Fruit fly (Drosophila melanogaster): ENCODE measurements around the gene CG13926.

Gene CG13926

DNA sequence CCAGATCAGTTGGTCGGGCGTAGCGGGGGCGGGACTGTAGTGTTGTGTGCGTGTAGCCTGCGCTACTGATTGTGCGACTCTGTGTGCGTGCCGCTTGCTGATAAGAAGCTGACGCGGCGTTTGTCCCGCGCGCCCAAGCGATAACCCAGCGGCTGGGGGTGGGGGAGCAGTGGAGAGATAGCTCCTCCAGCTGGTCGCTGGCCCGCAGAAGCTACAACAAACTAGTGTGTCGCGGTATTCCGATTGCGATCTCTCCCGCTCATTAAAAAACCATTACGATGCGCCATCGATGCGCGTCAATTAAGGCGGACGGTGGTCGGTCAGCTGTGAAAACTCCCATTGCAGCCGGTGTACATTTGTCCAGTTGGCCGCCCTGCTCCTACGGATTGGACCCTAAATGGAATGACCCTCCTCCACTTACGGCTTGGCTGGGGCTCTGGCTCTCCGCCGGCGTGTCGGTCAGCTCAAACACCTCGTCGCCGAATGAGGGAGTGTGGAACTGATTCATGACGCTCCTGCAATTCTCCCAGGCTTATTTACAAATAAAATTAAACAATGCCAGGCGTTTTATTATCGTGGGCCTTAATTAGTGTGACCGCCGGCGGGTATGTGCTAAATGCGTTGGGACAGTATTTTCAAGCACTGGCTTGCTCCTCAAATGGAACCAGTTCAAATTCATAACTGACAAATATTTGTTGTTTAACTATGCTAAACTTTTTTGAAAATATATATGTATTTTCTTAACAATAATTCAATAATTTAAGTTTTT is 15.7 kb downstream of the CG13926 start, which contains the start of gene CG12104 (continued):
- TF ChIP-seq CG14050 (GFP tag; IDR thresholded peaks at IDR 0.05) (no peak), sd (tag; optimal IDR thresholded peaks at IDR 0.05) (no peak), CG13775 (GFP tag; optimal IDR thresholded peaks at IDR 0.05) (peak; percentile 38), dati (GFP tag; IDR thresholded peaks at IDR 0.05) (no peak), HmgD (GFP tag; optimal IDR thresholded peaks at IDR 0.05) (no peak), sna (GFP tag; IDR thresholded peaks at IDR 0.05; ENCODE audit: partially characterized antibody) (peak; percentile 35; the same call in 1 of the 2 replicates), vfl (GFP tag; optimal IDR thresholded peaks at IDR 0.05) (no peak), CG3065 (GFP tag; optimal IDR thresholded peaks at IDR 0.05) (no peak), CG13624 (GFP tag; optimal IDR thresholded peaks at IDR 0.05) (no peak), pita (GFP tag; optimal IDR thresholded peaks at IDR 0.05) (no peak), sim (GFP tag; IDR thresholded peaks at IDR 0.05) (no peak), CG17186 (GFP tag; optimal IDR thresholded peaks at IDR 0.05) (peak; percentile 18), CG4707 (GFP tag; optimal IDR thresholded peaks at IDR 0.05) (no peak), CG11085 (GFP tag; IDR thresholded peaks at IDR 0.05) (no peak), Nf-YA (GFP tag; IDR thresholded peaks at IDR 0.05) (no peak), pfk (GFP tag; optimal IDR thresholded peaks at IDR 0.05) (no peak), CG30403 (GFP tag; optimal IDR thresholded peaks at IDR 0.05) (no peak), CG5953 (GFP tag; IDR thresholded peaks at IDR 0.05) (no peak), CG14667 (GFP tag; IDR thresholded peaks at IDR 0.05) (no peak), CG6272 (GFP tag; IDR thresholded peaks at IDR 0.05) (no peak), CG10565 (GFP tag; optimal IDR thresholded peaks at IDR 0.05) (no peak), Fer2 (tag; optimal IDR thresholded peaks at IDR 0.05) (no peak), trem (tag; optimal IDR thresholded peaks at IDR 0.05) (peak; percentile 53), CG4424 (GFP tag; optimal IDR thresholded peaks at IDR 0.05) (no peak), fd102C (GFP tag; optimal IDR thresholded peaks at IDR 0.05) (no peak), CG15011 (GFP tag; optimal IDR thresholded peaks at IDR 0.05) (no peak), Elba2 (GFP tag; optimal IDR thresholded peaks at IDR 0.05) (no peak), CG10209 (GFP tag; optimal IDR thresholded peaks at IDR 0.05) (no peak), CG7271 (tag; optimal IDR thresholded peaks at IDR 0.05) (no peak), shn (GFP tag; optimal IDR thresholded peaks at IDR 0.05) (no peak), CG9817 (tag; optimal IDR thresholded peaks at IDR 0.05) (no peak), CG14441 (GFP tag; IDR thresholded peaks at IDR 0.05) (no peak), vvl (GFP tag; IDR thresholded peaks at IDR 0.05) (peak; percentile 37; the same call in 1 of the 2 replicates), lov (optimal IDR thresholded peaks at IDR 0.05) (no peak), lov (GFP tag; IDR thresholded peaks at IDR 0.05) (no peak), CG10274 (GFP tag; optimal IDR thresholded peaks at IDR 0.05) (no peak), CG16813 (GFP tag; IDR thresholded peaks at IDR 0.05; ENCODE audit: partially characterized antibody) (no peak), CG12236 (GFP tag; optimal IDR thresholded peaks at IDR 0.05) (no peak), Nf-YC (tag; optimal IDR thresholded peaks at IDR 0.05) (no peak), CG11723 (GFP tag; optimal IDR thresholded peaks at IDR 0.05) (no peak), Opbp (GFP tag; IDR thresholded peaks at IDR 0.05; ENCODE audit: partially characterized antibody) (no peak), dimm (GFP tag; IDR thresholded peaks at IDR 0.05) (no peak), CG9797 (GFP tag; optimal IDR thresholded peaks at IDR 0.05) (peak; percentile 74), Chrac-16 (GFP tag; optimal IDR thresholded peaks at IDR 0.05) (no peak), seq (GFP tag; IDR thresholded peaks at IDR 0.05) (no peak), ken (GFP tag; IDR thresholded peaks at IDR 0.05) (no peak), CG13296 (GFP tag; optimal IDR thresholded peaks at IDR 0.05) (peak; percentile 9), al (GFP tag; IDR thresholded peaks at IDR 0.05) (no peak), CG31224 (GFP tag; IDR thresholded peaks at IDR 0.05) (no peak), Atf-2 (GFP tag; optimal IDR thresholded peaks at IDR 0.05) (no peak), CG4328 (GFP tag; optimal IDR thresholded peaks at IDR 0.05) (no peak)
